Fruit fly (Drosophila melanogaster): ENCODE measurements around the gene fred.

dm6 chr2L:3853507-3854030 is 137.9 kb downstream of the fred start:
- TF ChIP-seq usp (GFP tag; optimal IDR thresholded peaks at IDR 0.05) (no peak), EcR (GFP tag; optimal IDR thresholded peaks at IDR 0.05) (no peak)
